Fruit fly (Drosophila melanogaster) Kc167 (cell line): ENCODE results near the gene CG10809.

Source experiments
- Myc ChIP-seq: fragments of >200 bp; optimal IDR thresholded peaks from 2 replicates; lab custom pipeline; 2017; ENCODE audit warnings: missing external identifiers
- Sin3A ChIP-seq: fragments of >200 bp; optimal IDR thresholded peaks from 2 replicates; lab custom pipeline; 2018; ENCODE audit warnings: missing external identifiers
- h ChIP-seq: fragments of >200 bp; optimal IDR thresholded peaks from 3 replicates; lab custom pipeline; 2018; ENCODE audit warnings: missing external identifiers
- insv ChIP-seq: fragments of >200 bp; optimal IDR thresholded peaks from 3 replicates; lab custom pipeline; 2018; ENCODE audit warnings: missing external identifiers
- psq ChIP-seq: fragments of >200 bp; optimal IDR thresholded peaks from 2 replicates; lab custom pipeline; 2017; ENCODE audit warnings: missing external identifiers
- ttk ChIP-seq: sonication (Bioruptor generic); optimal IDR thresholded peaks from 2 replicates; lab custom pipeline; 2017; ENCODE audit warnings: missing external identifiers

CG10809 gene

DNA sequence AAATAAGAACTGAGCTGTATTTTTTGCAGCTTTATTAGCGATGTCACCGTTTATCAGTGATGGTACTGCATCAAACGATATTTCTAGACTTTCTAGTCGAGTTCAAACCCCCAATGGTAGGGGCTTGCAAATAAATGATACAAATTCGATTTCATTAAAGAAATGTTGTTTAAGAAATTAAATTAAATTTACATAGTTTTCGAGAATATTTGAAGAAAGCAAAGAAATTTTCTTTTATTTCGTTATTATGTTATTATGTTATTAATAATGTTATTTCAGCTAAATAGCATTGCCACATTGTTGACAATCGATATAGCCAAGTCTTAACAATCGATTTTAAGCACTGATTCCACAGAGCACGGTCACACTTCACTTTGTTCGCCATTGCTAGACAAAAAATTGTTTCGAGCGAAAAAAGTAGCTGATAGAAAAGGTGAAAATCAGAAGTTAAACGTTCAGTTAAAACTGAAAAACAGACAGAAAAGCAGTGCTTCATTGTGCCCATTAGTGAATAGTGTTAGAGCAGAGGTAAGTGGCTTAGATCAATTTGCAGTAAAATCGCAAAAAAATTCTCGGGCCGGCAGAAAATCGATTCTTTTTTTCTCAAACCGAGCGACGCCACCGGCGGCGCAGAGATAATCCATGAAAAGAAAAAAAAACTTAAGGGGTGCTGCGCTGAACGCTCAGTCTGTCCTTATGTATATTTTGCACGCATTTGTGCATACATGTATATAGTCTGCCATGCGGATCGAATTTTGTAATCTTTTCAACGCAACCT, 4.8 kb upstream of the CG10809 start, which contains the start of the genes iPLA2-VIA and Ciz1:
iPLA2-VIA (minus strand) TSS at position 75 of the 778 bp plus-strand sequence.
Ciz1 (plus strand) TSS at position 365 of the 778 bp plus-strand sequence.
- TF ChIP-seq ttk (lab: Kevin White, UChicago) (no peak), psq (lab: Kevin White, UChicago) (no peak), insv (no peak), Sin3A (lab: Kevin White, UChicago) (no peak), h (lab: Kevin White, UChicago) (no peak), Myc (lab: Kevin White, UChicago) (no peak)

DNA sequence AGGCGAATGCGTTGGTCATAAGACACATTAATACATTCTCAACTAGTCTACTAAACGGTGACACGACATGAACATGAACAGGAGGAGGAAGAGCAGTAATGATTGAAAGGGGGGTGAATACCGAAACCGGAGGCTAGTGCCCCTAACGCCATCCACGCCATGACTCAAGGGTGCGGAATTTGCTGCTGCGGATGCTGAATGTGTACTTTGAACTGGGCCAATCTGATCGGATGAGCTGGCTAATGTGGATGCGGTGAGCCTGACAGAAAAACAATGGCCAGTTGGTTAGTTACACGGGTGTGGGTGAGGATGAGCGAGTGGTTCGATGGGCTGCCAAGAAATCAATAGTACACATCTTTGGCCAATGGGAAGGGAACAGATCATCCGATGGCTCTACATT, 4.0 kb upstream of the CG10809 start:
- no peak for TF ChIP-seq psq (lab: Kevin White, UChicago)
- no peak for TF ChIP-seq Myc (lab: Kevin White, UChicago)
- no peak for TF ChIP-seq Sin3A (lab: Kevin White, UChicago)
- TF ChIP-seq insv = no peak
- TF ChIP-seq h (lab: Kevin White, UChicago) = no peak
- no peak for TF ChIP-seq ttk (lab: Kevin White, UChicago)

DNA sequence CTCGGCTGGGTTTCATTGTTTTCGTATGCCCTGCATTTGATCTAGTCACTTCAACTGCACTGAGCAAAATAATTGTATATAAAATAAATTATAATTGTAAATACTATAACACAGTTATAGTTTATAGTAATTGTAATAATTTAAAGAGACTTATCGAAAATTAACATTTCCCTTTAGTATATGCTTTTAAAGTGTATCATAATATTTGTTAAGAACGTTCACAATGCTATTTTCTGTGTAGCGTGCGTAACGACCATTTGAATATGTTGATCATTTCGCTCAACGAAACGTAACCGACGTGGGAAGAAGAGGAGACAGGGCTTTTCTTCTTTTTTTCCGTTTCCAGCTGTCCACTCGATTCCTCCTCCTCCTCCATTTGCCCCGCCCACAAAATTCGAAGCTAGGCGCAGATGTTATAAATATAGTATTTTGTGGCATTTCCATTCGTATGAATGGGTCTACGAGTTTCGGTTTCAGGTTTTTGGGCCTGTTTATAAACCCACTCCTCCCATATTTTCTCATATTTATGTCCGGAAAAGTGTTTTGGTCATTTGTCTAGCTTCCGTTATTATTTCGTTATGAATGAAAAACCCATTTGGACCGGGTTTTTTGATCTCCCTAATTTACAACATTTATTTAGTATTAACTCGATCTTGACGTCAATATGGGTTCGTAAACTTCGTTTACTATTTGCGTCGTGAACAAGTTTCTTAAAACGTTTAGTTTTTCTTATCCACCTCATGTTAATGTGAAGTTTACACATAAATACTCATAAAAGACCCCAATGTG, 3.1 kb downstream of the CG10809 start:
- TF ChIP-seq h (lab: Kevin White, UChicago) (no peak), insv (no peak), Sin3A (lab: Kevin White, UChicago) (no peak), Myc (lab: Kevin White, UChicago) (no peak), psq (lab: Kevin White, UChicago) (no peak), ttk (lab: Kevin White, UChicago) (no peak)

DNA sequence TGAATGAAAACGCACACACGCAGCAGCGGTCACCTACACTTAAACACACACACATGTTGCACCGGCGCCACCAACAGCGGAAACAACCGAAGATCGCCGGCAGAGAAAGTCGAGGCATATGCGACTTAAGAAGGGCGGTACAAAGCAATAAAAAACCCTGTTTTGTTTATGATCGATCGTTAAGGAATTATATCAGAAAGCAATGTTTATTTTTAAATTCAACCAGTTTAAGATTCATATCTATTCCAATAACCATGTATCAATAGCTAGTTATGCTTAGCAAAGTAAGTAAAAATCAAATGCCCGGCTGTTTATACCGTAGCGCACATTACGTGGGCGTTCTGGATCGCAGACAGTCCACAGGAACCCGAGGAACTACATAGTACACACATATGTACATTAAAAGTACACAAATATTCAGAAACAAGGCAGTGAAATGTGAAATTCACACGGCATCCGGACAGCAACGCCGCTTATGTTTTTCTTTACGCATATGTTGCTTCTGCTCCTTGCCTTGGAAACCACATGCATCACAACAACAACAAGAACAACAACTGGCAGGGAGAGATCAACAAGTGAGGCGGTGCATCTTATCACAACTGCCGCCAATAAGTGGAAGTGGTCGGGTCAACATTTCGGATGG, 3.8 kb downstream of the CG10809 start:
- TF ChIP-seq Myc (lab: Kevin White, UChicago) (no peak), Sin3A (lab: Kevin White, UChicago) (no peak), ttk (lab: Kevin White, UChicago) (no peak), h (lab: Kevin White, UChicago) (no peak), psq (lab: Kevin White, UChicago) (no peak), insv (no peak)

DNA sequence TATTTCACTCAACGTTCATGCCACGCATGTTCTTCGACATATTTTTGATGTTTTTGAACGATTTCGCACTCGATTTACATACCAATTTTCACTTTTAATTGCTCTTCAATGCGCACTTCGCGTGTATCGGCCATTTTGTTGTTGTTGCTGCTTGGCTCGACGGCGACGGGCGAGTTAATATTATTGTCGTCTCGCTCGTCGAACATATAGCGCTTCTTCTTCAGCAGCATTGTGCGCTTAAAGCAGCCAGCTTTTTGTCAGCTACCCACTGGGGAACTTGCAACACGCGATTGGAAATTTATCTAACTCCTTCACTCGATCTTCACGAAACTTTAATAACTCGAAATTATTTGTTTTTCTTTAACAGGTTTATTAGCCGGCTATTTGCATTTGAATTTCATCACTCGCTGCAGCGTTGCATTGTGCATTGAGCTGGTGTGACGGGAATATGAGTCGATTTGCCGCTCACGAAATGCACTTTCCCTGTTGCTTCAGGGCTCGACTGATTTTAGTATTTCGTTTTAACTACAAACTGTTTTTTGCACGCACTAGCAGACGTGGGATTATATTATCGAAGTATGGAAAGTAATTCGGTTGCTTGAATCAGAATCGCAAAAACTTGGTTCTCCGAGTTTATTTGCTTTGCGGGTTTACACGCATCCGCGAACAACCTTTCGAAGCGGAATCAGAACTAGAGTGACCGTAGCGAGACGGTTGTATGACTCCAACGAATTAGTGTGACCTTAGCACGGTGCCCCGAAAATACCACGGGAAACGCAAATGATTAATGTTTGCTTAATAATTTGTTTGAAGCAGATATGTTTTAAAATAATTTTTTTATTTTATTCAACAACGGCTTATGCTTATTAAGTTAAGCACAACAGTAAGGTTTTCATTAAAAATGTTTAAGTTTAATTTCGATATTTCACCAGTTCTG, 4.8 kb downstream of the CG10809 start, which contains the start of gene RasGAP1:
RasGAP1 (minus strand) TSS at position 703 of the 937 bp plus-strand sequence.
- no peak for TF ChIP-seq insv
- TF ChIP-seq psq (lab: Kevin White, UChicago) = peak; percentile 30

DNA sequence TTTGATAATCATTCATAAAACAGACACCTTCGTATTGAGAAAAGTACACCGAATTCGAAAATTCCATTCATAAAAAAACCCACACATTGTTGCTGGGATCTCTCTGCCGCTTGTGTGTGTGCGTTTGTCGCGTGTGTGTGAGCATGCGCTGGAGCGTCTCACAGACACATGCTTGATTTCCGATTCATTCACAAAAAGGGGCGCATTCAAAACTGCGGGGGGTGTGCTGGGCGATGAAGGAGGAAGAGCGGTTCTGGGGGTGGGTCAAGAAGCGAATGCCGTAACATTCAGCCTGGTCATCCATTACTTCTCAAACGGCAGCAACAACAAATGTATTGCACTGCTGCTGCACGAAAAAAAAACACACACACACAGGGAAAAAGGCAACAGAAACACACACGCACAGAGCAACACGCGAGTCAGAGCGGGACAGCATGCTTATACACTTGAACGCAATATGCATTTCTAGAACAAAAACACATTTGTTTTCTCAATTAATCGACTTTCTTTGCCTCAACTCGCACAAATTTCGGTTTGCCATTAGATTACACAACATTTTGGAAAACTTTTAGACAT, 5.7 kb downstream of the CG10809 start:
- TF ChIP-seq Myc (lab: Kevin White, UChicago) = no peak
- TF ChIP-seq ttk (lab: Kevin White, UChicago) = no peak
- no peak for TF ChIP-seq psq (lab: Kevin White, UChicago)
- no peak for TF ChIP-seq insv
- no peak for TF ChIP-seq Sin3A (lab: Kevin White, UChicago)

DNA sequence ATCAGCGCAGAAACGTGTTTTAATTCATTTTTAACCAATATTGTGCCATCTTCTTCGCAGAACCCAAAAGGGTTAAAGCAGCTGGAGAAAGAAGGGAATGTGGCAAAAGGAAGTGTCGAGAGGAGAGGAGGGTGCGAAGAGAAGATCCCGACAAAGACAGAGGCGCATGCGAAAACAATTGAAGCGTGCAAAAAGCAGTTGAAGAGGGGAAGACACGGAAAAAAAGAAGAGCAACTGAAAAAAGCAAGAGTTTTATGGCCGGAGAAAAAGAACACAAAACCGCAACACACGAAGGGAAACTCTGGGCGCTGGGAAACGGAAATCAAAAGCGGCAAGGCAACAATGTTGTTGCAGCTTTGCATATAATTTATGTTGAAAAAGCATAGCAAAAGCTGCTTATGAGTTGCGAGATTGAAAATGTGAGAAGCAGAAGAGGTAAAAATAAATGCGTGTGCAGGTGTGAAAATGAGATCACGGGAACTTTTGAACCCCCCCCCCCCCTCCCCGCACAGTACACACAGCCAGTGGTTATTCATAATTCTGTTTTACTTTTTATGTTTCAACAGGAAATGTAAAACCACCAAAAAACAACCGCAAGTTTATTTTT, 6.4 kb downstream of the CG10809 start:
- no peak for TF ChIP-seq psq (lab: Kevin White, UChicago)

DNA sequence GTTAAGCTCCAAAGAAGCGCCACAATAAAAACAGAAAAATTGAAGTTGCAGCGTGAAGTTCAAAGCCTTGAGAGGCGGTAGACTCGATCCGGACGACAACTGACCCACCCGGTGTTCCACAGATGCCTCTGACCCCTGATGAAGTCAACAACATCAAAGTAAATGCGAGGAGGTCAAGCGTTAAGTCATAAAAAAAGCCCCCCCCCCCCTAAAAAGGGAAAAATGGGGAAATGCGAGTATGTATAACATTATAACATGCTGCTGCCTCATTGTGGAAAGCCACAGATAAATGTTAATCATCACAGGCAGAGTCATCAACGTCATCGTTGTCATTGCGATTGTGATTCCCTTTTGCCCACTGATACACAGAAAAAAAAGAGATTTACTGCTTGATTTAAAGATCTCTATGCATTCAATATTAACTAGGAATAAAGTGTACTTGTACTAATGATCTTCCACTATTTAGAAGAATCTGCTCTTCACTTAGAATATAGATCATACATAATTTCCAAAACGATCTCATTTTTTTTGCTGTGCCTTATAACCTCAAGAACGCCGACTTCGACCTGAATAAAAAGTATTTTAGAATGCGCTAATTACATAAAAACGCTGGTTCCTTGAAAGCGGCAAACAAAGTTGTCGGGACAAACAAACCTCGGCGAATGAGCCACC, 8.6 kb downstream of the CG10809 start:
- TF ChIP-seq Sin3A (lab: Kevin White, UChicago) (no peak), Myc (lab: Kevin White, UChicago) (no peak), psq (lab: Kevin White, UChicago) (no peak), ttk (lab: Kevin White, UChicago) (no peak), insv (no peak), h (lab: Kevin White, UChicago) (no peak)

DNA sequence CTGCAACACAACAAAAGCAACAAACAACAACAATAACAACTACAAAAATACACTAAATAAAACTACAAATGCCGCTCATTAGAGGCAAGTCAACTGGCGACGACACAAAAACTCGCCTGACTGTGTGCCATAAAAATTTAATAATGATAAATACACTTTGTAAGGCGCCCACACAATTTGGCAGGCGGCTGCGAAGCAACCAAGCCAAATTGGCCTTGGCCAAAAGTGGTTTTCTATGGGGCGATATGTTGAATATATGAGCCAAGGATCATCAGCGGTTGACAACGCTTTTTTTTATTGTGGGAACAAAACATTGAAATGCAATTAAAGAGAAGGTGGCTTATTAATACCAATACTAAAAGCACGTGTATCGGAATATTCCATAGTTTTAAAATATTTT, 9.6 kb downstream of the CG10809 start:
- TF ChIP-seq psq (lab: Kevin White, UChicago) = no peak
- TF ChIP-seq insv = no peak
- no peak for TF ChIP-seq Myc (lab: Kevin White, UChicago)
- no peak for TF ChIP-seq Sin3A (lab: Kevin White, UChicago)
- no peak for TF ChIP-seq h (lab: Kevin White, UChicago)
- TF ChIP-seq ttk (lab: Kevin White, UChicago) = no peak

DNA sequence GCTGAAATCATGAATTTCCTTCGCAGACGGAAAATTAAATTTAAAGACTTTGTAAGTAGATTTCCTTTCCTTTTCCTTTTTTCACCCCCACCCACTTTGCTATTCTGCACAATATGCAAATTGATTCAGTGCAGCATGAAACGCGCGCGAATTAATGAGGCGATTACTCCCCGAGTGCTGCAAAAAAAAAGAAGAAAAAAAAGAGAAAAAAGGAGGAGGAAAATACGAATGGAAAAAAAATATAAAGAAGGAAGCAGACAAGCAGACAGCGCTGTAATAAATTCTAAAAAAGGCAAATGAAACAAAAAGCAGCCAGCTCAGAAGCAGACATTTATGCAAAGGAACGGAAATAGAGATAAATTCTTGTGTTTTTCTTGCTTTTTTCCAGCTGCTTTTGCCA, 10.9 kb downstream of the CG10809 start:
- TF ChIP-seq h (lab: Kevin White, UChicago) (no peak), ttk (lab: Kevin White, UChicago) (no peak), Myc (lab: Kevin White, UChicago) (no peak), psq (lab: Kevin White, UChicago) (no peak)
